Worm (Caenorhabditis elegans) whole organism, young adult: ENCODE measurements around the gene ZC190.2.
A peak's percentile ranks its signal among the peaks of the same experiment; 100 is the strongest.

Experiments used
- B0019.2 ChIP-seq: fragments of 200-800 bp; sonication (Bioruptor generic); conservative IDR thresholded peaks from 2 replicates; pipeline ENCODE4 v1.3.6; 2022; ENCODE audit warnings: missing genetic modification reagents, missing genetic modification characterization, missing compliant biosample characterization
- B0035.1 ChIP-seq: sonication (generic microtip); optimal IDR thresholded peaks from 2 replicates; lab custom pipeline; 2016; ENCODE audit warnings: missing genetic modification characterization, mild to moderate bottlenecking, missing compliant biosample characterization, missing genotype, missing genetic modification reagents
- C06A6.2 ChIP-seq: fragments of 200-800 bp; sonication (Bioruptor generic); conservative IDR thresholded peaks from 2 replicates; pipeline ENCODE4 v1.3.6; 2022; ENCODE audit warnings: missing genetic modification characterization, missing compliant biosample characterization
- C17E4.6 ChIP-seq: fragments of 200-800 bp; sonication (Bioruptor generic); IDR thresholded peaks from 2 replicates; pipeline ENCODE4 v1.3.6; 2022; ENCODE audit warnings: missing genetic modification reagents, missing genetic modification characterization, missing compliant biosample characterization
- F57A8.1 ChIP-seq: fragments of 200-800 bp; sonication (Bioruptor generic); optimal IDR thresholded peaks from 2 replicates; lab custom pipeline; 2018; ENCODE audit warnings: mild to moderate bottlenecking, missing genetic modification characterization, moderate library complexity, missing compliant biosample characterization
- K11D2.4 ChIP-seq: fragments of 200-800 bp; sonication (Bioruptor generic); IDR thresholded peaks from 2 replicates; pipeline ENCODE4 v1.3.6; 2022; ENCODE audit warnings: missing genetic modification reagents, missing genetic modification characterization, missing compliant biosample characterization
- T26A5.8 ChIP-seq: sonication (generic microtip); optimal IDR thresholded peaks from 2 replicates; lab custom pipeline; 2016; ENCODE audit warnings: missing genetic modification characterization, missing compliant biosample characterization
- Y53G8AR.9 ChIP-seq: fragments of 200-800 bp; sonication (Bioruptor generic); conservative IDR thresholded peaks from 2 replicates; pipeline ENCODE4 v1.3.6; 2022; ENCODE audit warnings: missing genetic modification reagents, missing genetic modification characterization, missing compliant biosample characterization
- Y67H2A.10 ChIP-seq: fragments of 200-800 bp; sonication (Bioruptor generic); conservative IDR thresholded peaks from 2 replicates; pipeline ENCODE4 v1.3.6; 2022; ENCODE audit warnings: missing genetic modification reagents, missing genetic modification characterization, missing compliant biosample characterization
- aptf-3 ChIP-seq: fragments of 200-800 bp; sonication (Bioruptor generic); IDR thresholded peaks from 2 replicates; pipeline ENCODE4 v1.3.6; 2022; ENCODE audit warnings: missing genetic modification characterization, missing compliant biosample characterization
- attf-3 ChIP-seq: fragments of 200-800 bp; sonication (Bioruptor generic); conservative IDR thresholded peaks from 2 replicates; pipeline ENCODE4 v1.3.6; 2022; ENCODE audit warnings: missing genetic modification reagents, missing genetic modification characterization, missing compliant biosample characterization
- bed-2 ChIP-seq: fragments of 200-800 bp; sonication (Bioruptor generic); IDR thresholded peaks from 2 replicates; pipeline ENCODE4 v1.3.6; 2022; ENCODE audit warnings: missing genetic modification reagents, missing genetic modification characterization, missing compliant biosample characterization
- cebp-1 ChIP-seq, 2 experiments: fragments of 200-800 bp in 1 of 2; sonication (Bioruptor generic) in 1 of 2; sonication (generic microtip) in 1 of 2; IDR thresholded peaks in 1 of 2; optimal IDR thresholded peaks in 1 of 2; 2 replicates each; pipeline versions ENCODE4 v1.3.6 to Lab custom; 2017 to 2022; ENCODE audit warnings: missing compliant biosample characterization in 2 of 2, missing genetic modification characterization in 2 of 2, mild to moderate bottlenecking in 1 of 2, missing genetic modification reagents in 1 of 2, moderate library complexity in 1 of 2
- cebp-2 ChIP-seq: fragments of 200-800 bp; sonication (Bioruptor generic); IDR thresholded peaks from 2 replicates; pipeline ENCODE4 v1.3.6; 2022; ENCODE audit warnings: missing genetic modification characterization, missing compliant biosample characterization
- ceh-40 ChIP-seq: fragments of 200-800 bp; sonication (Bioruptor generic); IDR thresholded peaks from 2 replicates; pipeline ENCODE4 v1.3.6; 2022; ENCODE audit warnings: missing genetic modification characterization, missing compliant biosample characterization
- chd-7 ChIP-seq: sonication (generic microtip); optimal IDR thresholded peaks from 2 replicates; lab custom pipeline; 2016; ENCODE audit warnings: mild to moderate bottlenecking, missing genetic modification characterization, moderate library complexity, missing compliant biosample characterization
- dpl-1 ChIP-seq: fragments of 150-350 bp; optimal IDR thresholded peaks from 2 replicates; lab custom pipeline; 2014; ENCODE audit warnings: missing biosample characterization, missing genetic modification reagents, missing genetic modification characterization
- efl-1 ChIP-seq: fragments of 150-350 bp; optimal IDR thresholded peaks from 2 replicates; lab custom pipeline; 2014; ENCODE audit warnings: missing biosample characterization, missing genetic modification reagents, missing genetic modification characterization
- fkh-3 ChIP-seq: sonication (generic microtip); optimal IDR thresholded peaks from 2 replicates; lab custom pipeline; 2016; ENCODE audit warnings: mild to moderate bottlenecking, missing genetic modification characterization, missing compliant biosample characterization
- let-607 ChIP-seq, 2 experiments: fragments of 200-800 bp in 1 of 2; sonication (Bioruptor generic) in 1 of 2; sonication (generic microtip) in 1 of 2; optimal IDR thresholded peaks; 2 replicates each; lab custom pipeline; 2016 to 2018; ENCODE audit warnings: mild to moderate bottlenecking in 2 of 2, missing compliant biosample characterization in 2 of 2, missing genetic modification characterization in 2 of 2, moderate library complexity in 2 of 2, missing genotype in 1 of 2
- lin-26 ChIP-seq: fragments of 200-800 bp; sonication (Bioruptor generic); IDR thresholded peaks from 2 replicates; pipeline ENCODE4 v1.3.6; 2022; ENCODE audit warnings: missing genetic modification reagents, missing genetic modification characterization, missing compliant biosample characterization
- lin-40 ChIP-seq: sonication (generic microtip); optimal IDR thresholded peaks from 2 replicates; lab custom pipeline; 2016; ENCODE audit warnings: missing genetic modification characterization, mild to moderate bottlenecking, missing compliant biosample characterization, missing genotype, missing genetic modification reagents
- lsl-1 ChIP-seq: fragments of 200-800 bp; sonication (Bioruptor generic); optimal IDR thresholded peaks from 2 replicates; lab custom pipeline; 2018; ENCODE audit warnings: mild to moderate bottlenecking, missing genetic modification characterization, moderate library complexity, missing compliant biosample characterization
- lsy-27 ChIP-seq: sonication (generic microtip); optimal IDR thresholded peaks from 2 replicates; lab custom pipeline; 2017; ENCODE audit warnings: missing genetic modification characterization, mild to moderate bottlenecking, missing compliant biosample characterization, antibody characterized with exemption, missing genotype, borderline replicate concordance; ENCODE audit not compliant: insufficient read depth
- madf-8 ChIP-seq: fragments of 200-800 bp; sonication (Bioruptor generic); conservative IDR thresholded peaks from 2 replicates; pipeline ENCODE4 v1.3.6; 2022; ENCODE audit warnings: missing genetic modification reagents, missing genetic modification characterization, missing compliant biosample characterization
- mxl-1 ChIP-seq: sonication (generic microtip); optimal IDR thresholded peaks from 2 replicates; lab custom pipeline; 2016; ENCODE audit warnings: missing genetic modification characterization, missing compliant biosample characterization
- nhr-80 ChIP-seq: sonication (generic microtip); optimal IDR thresholded peaks from 2 replicates; lab custom pipeline; 2016; ENCODE audit warnings: missing genetic modification characterization, missing compliant biosample characterization
- pbrm-1 ChIP-seq: fragments of 200-800 bp; sonication (Bioruptor generic); IDR thresholded peaks from 2 replicates; pipeline ENCODE4 v1.3.6; 2022; ENCODE audit warnings: missing genetic modification reagents, missing genetic modification characterization, missing compliant biosample characterization
- rcor-1 ChIP-seq: fragments of 200-800 bp; sonication (Bioruptor generic); IDR thresholded peaks from 2 replicates; pipeline ENCODE4 v1.3.6; 2022; ENCODE audit warnings: missing genetic modification reagents, missing genetic modification characterization, missing compliant biosample characterization
- rpc-1 ChIP-seq, 2 experiments: fragments of 150-350 bp in 1 of 2; sonication (generic microtip) in 1 of 2; optimal IDR thresholded peaks; 2 replicates each; lab custom pipeline; 2014 to 2018; ENCODE audit warnings: missing biosample characterization in 1 of 2, missing genetic modification characterization in 1 of 2, missing genetic modification reagents in 1 of 2, missing genotype in 1 of 2
- sea-2 ChIP-seq: fragments of 200-800 bp; sonication (Bioruptor generic); IDR thresholded peaks from 2 replicates; pipeline ENCODE4 v1.3.6; 2022; ENCODE audit warnings: missing genetic modification characterization, missing compliant biosample characterization
- tbp1 ChIP-seq: fragments of 200-800 bp; sonication (Bioruptor generic); optimal IDR thresholded peaks from 2 replicates; lab custom pipeline; 2018; ENCODE audit warnings: mild to moderate bottlenecking, missing genetic modification characterization, missing compliant biosample characterization
- unc-130 ChIP-seq: sonication (generic microtip); optimal IDR thresholded peaks from 2 replicates; lab custom pipeline; 2016; ENCODE audit warnings: missing genetic modification reagents, missing genetic modification characterization, missing compliant biosample characterization
- xnd-1 ChIP-seq: sonication (generic microtip); optimal IDR thresholded peaks from 2 replicates; lab custom pipeline; 2016; ENCODE audit warnings: missing genotype, missing genetic modification reagents, missing genetic modification characterization, missing compliant biosample characterization

ZC190.2 gene

ce11 chrV:8636907-8637306, 44.2 kb upstream of the ZC190.2 start, which contains the start of gene grl-12:
TSS of gene grl-12 (minus strand) at chrV:8637007.
- TF ChIP-seq xnd-1 (no peak), unc-130 (no peak), aptf-3 (GFP tag; lab: Robert Waterston, UW) (no peak), rpc-1 (optimal IDR thresholded peaks at IDR 0.05; lab: Kevin White, UChicago) (no peak), rpc-1 (tag; optimal IDR thresholded peaks at IDR 0.05; lab: Kevin White, UChicago) (no peak), chd-7 (no peak), cebp-2 (GFP tag; lab: Robert Waterston, UW) (no peak), efl-1 (GFP tag; lab: Kevin White, UChicago) (no peak), lsl-1 (GFP tag; lab: Kevin White, UChicago) (no peak), fkh-3 (tag; lab: Kevin White, UChicago) (no peak), attf-3 (GFP tag; lab: Robert Waterston, UW) (no peak), T26A5.8 (no peak)

ce11 chrV:8637666-8638271, 43.4 kb upstream of the ZC190.2 start, which contains the start of the genes F28A12.10 and acd-4:
TSS of gene F28A12.10 (minus strand) at chrV:8637766.
TSS of gene acd-4 (plus strand) at chrV:8638221.
- TF ChIP-seq F57A8.1 (GFP tag; lab: Kevin White, UChicago): no peak
- TF ChIP-seq Y67H2A.10 (GFP tag; lab: Robert Waterston, UW): no peak
- no peak for TF ChIP-seq lsy-27 (tag; lab: Kevin White, UChicago)
- TF ChIP-seq, all 124 proteins: peak for 0

- TF ChIP-seq pbrm-1 (no peak), let-607 (tag; optimal IDR thresholded peaks at IDR 0.05; lab: Kevin White, UChicago) (no peak), Y53G8AR.9 (GFP tag; lab: Robert Waterston, UW) (no peak), C17E4.6 (no peak), cebp-1 (GFP tag; IDR thresholded peaks at IDR 0.05; lab: Robert Waterston, UW) (no peak), cebp-1 (tag; optimal IDR thresholded peaks at IDR 0.05; lab: Kevin White, UChicago) (no peak), mxl-1 (tag; lab: Kevin White, UChicago) (no peak), B0035.1 (no peak), lin-40 (tag; lab: Kevin White, UChicago) (no peak), B0019.2 (no peak), dpl-1 (no peak), K11D2.4 (GFP tag; lab: Robert Waterston, UW) (no peak), bed-2 (GFP tag; lab: Robert Waterston, UW) (no peak), unc-130 (no peak), ceh-40 (no peak), madf-8 (no peak), aptf-3 (GFP tag; lab: Robert Waterston, UW) (no peak), lin-26 (no peak), rcor-1 (no peak), sea-2 (GFP tag; lab: Robert Waterston, UW) (no peak), tbp1 (no peak)
- TF ChIP-seq, all 124 proteins: peak for 0
These were observed 39.9 kb upstream of the ZC190.2 start, which contains the start of gene F28A12.3 for ce11 chrV:8641266-8641665. TSS of gene F28A12.3 (minus strand) at chrV:8641366.

- TF ChIP-seq nhr-80 (tag; lab: Kevin White, UChicago): peak; percentile 12
- TF ChIP-seq C06A6.2 (GFP tag; lab: Robert Waterston, UW): no peak
These were observed 38.1 kb upstream of the ZC190.2 start, which contains the start of gene asp-13 for ce11 chrV:8643093-8643492. TSS of gene asp-13 (minus strand) at chrV:8643193.
